Worm (Caenorhabditis elegans) whole organism, L1 larva: Measurements from ENCODE around the gene coh-1.

Experiments used
- ceh-82 ChIP-seq, 3 experiments: fragments of 150-350 bp in 1 of 3; sonication (generic microtip) in 2 of 3; optimal IDR thresholded peaks; 2 replicates each; lab custom pipeline; 2014 to 2017; ENCODE audit warnings: missing biosample characterization in 3 of 3, missing genetic modification characterization in 3 of 3
- jun-1 ChIP-seq: fragments of 150-350 bp; optimal IDR thresholded peaks from 2 replicates; lab custom pipeline; 2014; ENCODE audit warnings: missing biosample characterization, missing genetic modification reagents, missing genetic modification characterization
- lin-35 ChIP-seq, 2 experiments: fragments of 150-350 bp; optimal IDR thresholded peaks; 2 replicates each; lab custom pipeline; 2014; ENCODE audit warnings: missing biosample characterization in 2 of 2, missing genetic modification characterization in 2 of 2, missing genetic modification reagents in 2 of 2
- mdl-1 ChIP-seq, 2 experiments: fragments of 150-350 bp; optimal IDR thresholded peaks; 2 replicates each; lab custom pipeline; 2014 to 2017; ENCODE audit warnings: missing biosample characterization in 2 of 2, missing genetic modification characterization in 2 of 2, inconsistent platforms in 1 of 2
- nhr-237 ChIP-seq: fragments of 150-350 bp; optimal IDR thresholded peaks from 2 replicates; lab custom pipeline; 2014; ENCODE audit warnings: missing biosample characterization, missing genetic modification characterization
- nhr-77 ChIP-seq: fragments of 150-350 bp; optimal IDR thresholded peaks from 2 replicates; lab custom pipeline; 2014; ENCODE audit warnings: missing biosample characterization, missing genetic modification characterization
- sup-37 ChIP-seq: fragments of 200-800 bp; sonication (Bioruptor generic); optimal IDR thresholded peaks from 2 replicates; lab custom pipeline; 2018; ENCODE audit warnings: mild to moderate bottlenecking, missing genetic modification characterization, missing compliant biosample characterization
- tbx-2 ChIP-seq: sonication (generic microtip); optimal IDR thresholded peaks from 2 replicates; lab custom pipeline; 2016; ENCODE audit warnings: missing genetic modification characterization, missing compliant biosample characterization
- unc-62 ChIP-seq: fragments of 150-350 bp; optimal IDR thresholded peaks from 2 replicates; lab custom pipeline; 2014; ENCODE audit warnings: missing biosample characterization, missing genetic modification reagents, missing genetic modification characterization

DNA sequence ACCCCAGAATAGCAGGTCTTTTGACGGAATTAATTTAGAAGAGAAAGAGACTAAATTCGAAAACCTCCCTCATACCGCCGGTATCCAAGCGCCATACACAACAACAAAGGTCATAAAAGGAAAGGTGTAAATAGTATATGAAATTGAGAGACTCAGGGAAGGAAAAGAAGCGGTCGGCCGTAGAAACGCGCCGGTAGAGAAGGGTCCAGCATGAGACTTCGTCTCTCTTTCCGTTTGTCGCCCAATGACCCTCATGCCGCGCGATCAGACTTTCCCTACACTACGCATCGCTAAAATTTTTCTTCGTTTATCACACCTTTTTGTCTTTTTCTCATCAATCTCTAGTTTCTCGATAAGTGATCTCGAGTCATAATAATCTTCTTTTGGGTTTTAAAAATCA is 44.3 kb downstream of the coh-1 start:
- TF ChIP-seq lin-35 (GFP tag; optimal IDR thresholded peaks at IDR 0.05; lab: Kevin White, UChicago): no peak
- no peak for TF ChIP-seq sup-37 (GFP tag; lab: Kevin White, UChicago)
- TF ChIP-seq nhr-77 (tag; lab: Kevin White, UChicago): no peak
- no peak for TF ChIP-seq mdl-1 (tag; optimal IDR thresholded peaks at IDR 0.05; lab: Kevin White, UChicago)
- TF ChIP-seq unc-62: no peak
- TF ChIP-seq nhr-237: no peak
- TF ChIP-seq ceh-82 (tag; optimal IDR thresholded peaks at IDR 0.05; lab: Kevin White, UChicago): no peak
- no peak for TF ChIP-seq tbx-2 (tag; lab: Kevin White, UChicago)
- no peak for TF ChIP-seq jun-1 (tag; lab: Kevin White, UChicago)
